Fruit fly (Drosophila melanogaster): ENCODE results near the gene CG45489.
"Not testable (repeated sequence)": the region's sequence is repeated elsewhere in the genome, so short reads cannot be mapped to it uniquely, and the experiment has no call there.

- not testable (repeated sequence) for TF ChIP-seq Myc, insv, psq, h, ttk (optimal IDR thresholded peaks at IDR 0.05)
Observed at dm6 chrX:19953508-19953907, 24.5 kb upstream of the CG45489 start, which contains the start of gene CG45494.
